Worm (Caenorhabditis elegans) whole organism, mixed stage, embryonic: ENCODE results near the gene F38E1.3.

ENCODE experiments used
- nhr-12 ChIP-seq: fragments of 150-350 bp; optimal IDR thresholded peaks from 2 replicates; lab custom pipeline; 2014; ENCODE audit warnings: missing biosample characterization, missing genetic modification characterization
- snpc-4 ChIP-seq: fragments of 150-350 bp; optimal IDR thresholded peaks from 2 replicates; lab custom pipeline; 2014; ENCODE audit warnings: missing biosample characterization, missing genetic modification characterization

- TF ChIP-seq snpc-4 (tag; lab: Kevin White, UChicago) (no peak), nhr-12 (tag; lab: Kevin White, UChicago) (no peak)
These were observed 27.2 kb downstream of the F38E1.3 start for ce11 chrV:8403152-8403551.
